Fruit fly (Drosophila melanogaster) whole organism, embryonic: ENCODE results near the gene CG31102.

ENCODE experiments used
- Adf1 ChIP-seq: fragments of 200-800 bp; sonication (Bioruptor generic); IDR thresholded peaks from 2 replicates; pipeline ENCODE4 v1.3.6; 2022; ENCODE audit warnings: missing biosample characterization, missing genetic modification characterization
- B-H1 ChIP-seq: fragments of 200-800 bp; sonication (Bioruptor generic); IDR thresholded peaks from 3 replicates; pipeline ENCODE4 v1.3.6; 2022; ENCODE audit warnings: missing biosample characterization, missing genetic modification characterization
- C15 ChIP-seq: fragments of 200-800 bp; sonication (Bioruptor generic); IDR thresholded peaks from 3 replicates; pipeline ENCODE4 v1.3.6; 2022; ENCODE audit warnings: missing biosample characterization, missing genetic modification characterization
- CG10462 ChIP-seq: fragments of 200-800 bp; sonication (Bioruptor generic); optimal IDR thresholded peaks from 2 replicates; lab custom pipeline; 2016; ENCODE audit warnings: missing biosample characterization, missing genetic modification characterization
- CG10959 ChIP-seq: fragments of 200-800 bp; sonication (Bioruptor generic); IDR thresholded peaks from 2 replicates; pipeline ENCODE4 v1.3.6; 2022; ENCODE audit warnings: missing biosample characterization, missing genetic modification characterization
- CG11456 ChIP-seq: fragments of 200-800 bp; sonication (Bioruptor generic); IDR thresholded peaks from 3 replicates; pipeline ENCODE4 v1.3.6; 2022; ENCODE audit warnings: missing biosample characterization, missing genetic modification characterization
- CG12104 ChIP-seq: fragments of 200-800 bp; sonication (Bioruptor generic); optimal IDR thresholded peaks from 3 replicates; lab custom pipeline; 2016; ENCODE audit warnings: missing biosample characterization, missing genetic modification characterization
- CG12769 ChIP-seq: fragments of 200-800 bp; sonication (Bioruptor generic); optimal IDR thresholded peaks from 2 replicates; lab custom pipeline; 2019; ENCODE audit warnings: missing biosample characterization, mild to moderate bottlenecking, missing genetic modification characterization, moderate library complexity
- CG12942 ChIP-seq: fragments of 200-800 bp; sonication (Bioruptor generic); optimal IDR thresholded peaks from 3 replicates; lab custom pipeline; 2016; ENCODE audit warnings: missing biosample characterization, missing genetic modification characterization
- CG13424 ChIP-seq: fragments of 200-800 bp; sonication (Bioruptor generic); optimal IDR thresholded peaks from 2 replicates; lab custom pipeline; 2019; ENCODE audit warnings: missing biosample characterization, mild to moderate bottlenecking, missing genetic modification characterization, moderate library complexity
- CG14860 ChIP-seq: fragments of 200-800 bp; sonication (Bioruptor generic); IDR thresholded peaks from 3 replicates; pipeline ENCODE4 v1.3.6; 2022; ENCODE audit warnings: missing biosample characterization, missing genetic modification characterization; ENCODE audit not compliant: partially characterized antibody
- CG1529 ChIP-seq: fragments of 200-800 bp; sonication (Bioruptor generic); optimal IDR thresholded peaks from 3 replicates; lab custom pipeline; 2018; ENCODE audit warnings: missing biosample characterization, missing genetic modification characterization
- CG17829 ChIP-seq: fragments of 200-800 bp; optimal IDR thresholded peaks from 2 replicates; lab custom pipeline; 2019; ENCODE audit warnings: missing biosample characterization, mild to moderate bottlenecking, missing genetic modification characterization, moderate library complexity
- CG1832 ChIP-seq: fragments of 200-800 bp; sonication (Bioruptor generic); optimal IDR thresholded peaks from 2 replicates; lab custom pipeline; 2017; ENCODE audit warnings: missing biosample characterization, mild to moderate bottlenecking, missing genetic modification characterization, inconsistent platforms
- CG3281 ChIP-seq: fragments of 200-800 bp; sonication (Bioruptor generic); optimal IDR thresholded peaks from 3 replicates; lab custom pipeline; 2017; ENCODE audit warnings: missing biosample characterization, mild to moderate bottlenecking, missing genetic modification characterization
- CG34224 ChIP-seq: fragments of 200-800 bp; sonication (Bioruptor generic); IDR thresholded peaks from 3 replicates; pipeline ENCODE4 v1.3.6; 2022; ENCODE audit warnings: missing biosample characterization, missing genetic modification characterization; ENCODE audit not compliant: partially characterized antibody
- CG42726 ChIP-seq: fragments of 200-800 bp; sonication (Bioruptor generic); IDR thresholded peaks from 2 replicates; pipeline ENCODE4 v1.3.6; 2022; ENCODE audit warnings: missing biosample characterization, missing genetic modification characterization; ENCODE audit not compliant: partially characterized antibody
- CG4707 ChIP-seq: fragments of 200-800 bp; sonication (Bioruptor generic); optimal IDR thresholded peaks from 2 replicates; lab custom pipeline; 2018; ENCODE audit warnings: missing biosample characterization, mild to moderate bottlenecking, missing genetic modification characterization, moderate library complexity
- CG6254 ChIP-seq: fragments of 200-800 bp; sonication (Bioruptor generic); optimal IDR thresholded peaks from 3 replicates; lab custom pipeline; 2017; ENCODE audit warnings: mild to moderate bottlenecking, missing biosample characterization, missing genetic modification reagents, missing genetic modification characterization
- CG8359 ChIP-seq: fragments of 200-800 bp; sonication (Bioruptor generic); optimal IDR thresholded peaks from 2 replicates; lab custom pipeline; 2017; ENCODE audit warnings: missing biosample characterization, mild to moderate bottlenecking, missing genetic modification characterization, borderline replicate concordance
- CG8944 ChIP-seq: fragments of 200-800 bp; sonication (Bioruptor generic); optimal IDR thresholded peaks from 3 replicates; lab custom pipeline; 2016; ENCODE audit warnings: missing biosample characterization, missing genetic modification characterization
- CHES-1-like ChIP-seq: fragments of 200-800 bp; sonication (Bioruptor generic); optimal IDR thresholded peaks from 2 replicates; lab custom pipeline; 2016; ENCODE audit warnings: missing biosample characterization, missing genetic modification characterization
- Camta ChIP-seq: fragments of 200-800 bp; sonication (Bioruptor generic); optimal IDR thresholded peaks from 2 replicates; lab custom pipeline; 2016; ENCODE audit warnings: missing biosample characterization, missing genetic modification characterization
- HLH3B ChIP-seq: fragments of 200-800 bp; sonication (Bioruptor generic); IDR thresholded peaks from 2 replicates; pipeline ENCODE4 v1.3.6; 2022; ENCODE audit warnings: missing biosample characterization, missing genetic modification characterization
- Hand ChIP-seq: fragments of 200-800 bp; sonication (Bioruptor generic); optimal IDR thresholded peaks from 2 replicates; lab custom pipeline; 2017; ENCODE audit warnings: mild to moderate bottlenecking, missing biosample characterization, missing genetic modification reagents, missing genetic modification characterization
- Hr3 ChIP-seq: fragments of 200-800 bp; sonication (Bioruptor generic); optimal IDR thresholded peaks from 3 replicates; lab custom pipeline; 2016; ENCODE audit warnings: missing biosample characterization, missing genetic modification characterization
- Nf-YC ChIP-seq: fragments of 200-800 bp; optimal IDR thresholded peaks from 3 replicates; lab custom pipeline; 2019; ENCODE audit warnings: missing biosample characterization, mild to moderate bottlenecking, missing genetic modification characterization, moderate library complexity
- Optix ChIP-seq: fragments of 200-800 bp; sonication (Bioruptor generic); IDR thresholded peaks from 3 replicates; pipeline ENCODE4 v1.3.6; 2022; ENCODE audit warnings: missing biosample characterization, missing genetic modification characterization
- Ptx1 ChIP-seq: fragments of 200-800 bp; sonication (Bioruptor generic); IDR thresholded peaks from 2 replicates; pipeline ENCODE4 v1.3.6; 2022; ENCODE audit warnings: missing biosample characterization, missing genetic modification characterization
- Sox100B ChIP-seq: fragments of 200-800 bp; sonication (Bioruptor generic); optimal IDR thresholded peaks from 3 replicates; lab custom pipeline; 2018; ENCODE audit warnings: missing biosample characterization, mild to moderate bottlenecking, missing genetic modification characterization
- Spps ChIP-seq: fragments of 200-800 bp; sonication (Bioruptor generic); optimal IDR thresholded peaks from 2 replicates; lab custom pipeline; 2018; ENCODE audit warnings: missing biosample characterization, mild to moderate bottlenecking, missing genetic modification characterization
- TFAM ChIP-seq: fragments of 200-800 bp; sonication (Bioruptor generic); optimal IDR thresholded peaks from 2 replicates; lab custom pipeline; 2017; ENCODE audit warnings: missing biosample characterization, missing genetic modification characterization, inconsistent platforms
- YL-1 ChIP-seq: fragments of 200-800 bp; sonication (Bioruptor generic); optimal IDR thresholded peaks from 3 replicates; lab custom pipeline; 2017; ENCODE audit warnings: missing biosample characterization, mild to moderate bottlenecking, missing genetic modification characterization
- ase ChIP-seq: fragments of 200-800 bp; sonication (Bioruptor generic); IDR thresholded peaks from 3 replicates; pipeline ENCODE4 v1.3.6; 2022; ENCODE audit warnings: missing biosample characterization, missing genetic modification characterization
- bcd ChIP-seq: fragments of 200-800 bp; sonication (Bioruptor generic); optimal IDR thresholded peaks from 2 replicates; lab custom pipeline; 2017; ENCODE audit warnings: missing biosample characterization, mild to moderate bottlenecking, missing genetic modification characterization
- chif ChIP-seq, 2 experiments: fragments of 200-800 bp; sonication (Bioruptor generic); optimal IDR thresholded peaks; 3 replicates each; lab custom pipeline; 2016; ENCODE audit warnings: missing biosample characterization in 2 of 2, missing genetic modification characterization in 2 of 2
- dm ChIP-seq: fragments of 200-800 bp; sonication (Bioruptor generic); optimal IDR thresholded peaks from 3 replicates; lab custom pipeline; 2016; ENCODE audit warnings: missing biosample characterization, missing genetic modification characterization
- dpn ChIP-seq, 2 experiments: fragments of 200-800 bp; sonication (Bioruptor generic); optimal IDR thresholded peaks; 3 replicates each; lab custom pipeline; 2016; ENCODE audit warnings: missing biosample characterization in 2 of 2, missing genetic modification characterization in 2 of 2
- emc ChIP-seq: fragments of 200-800 bp; sonication (Bioruptor generic); optimal IDR thresholded peaks from 2 replicates; lab custom pipeline; 2016; ENCODE audit warnings: missing biosample characterization, missing genetic modification characterization
- her ChIP-seq: fragments of 200-800 bp; sonication (Bioruptor generic); optimal IDR thresholded peaks from 2 replicates; lab custom pipeline; 2016; ENCODE audit warnings: missing biosample characterization, missing genetic modification characterization
- jing ChIP-seq: fragments of 200-800 bp; sonication (Bioruptor generic); optimal IDR thresholded peaks from 2 replicates; lab custom pipeline; 2018; ENCODE audit warnings: missing biosample characterization, mild to moderate bottlenecking, missing genetic modification characterization
- jumu ChIP-seq: fragments of 200-800 bp; sonication (Bioruptor generic); optimal IDR thresholded peaks from 3 replicates; lab custom pipeline; 2016; ENCODE audit warnings: missing biosample characterization, missing genetic modification characterization
- kay ChIP-seq: fragments of 200-800 bp; sonication (Bioruptor generic); optimal IDR thresholded peaks from 2 replicates; lab custom pipeline; 2016; ENCODE audit warnings: missing biosample characterization, missing genetic modification characterization
- lbe ChIP-seq: fragments of 200-800 bp; sonication (Bioruptor generic); optimal IDR thresholded peaks from 2 replicates; lab custom pipeline; 2016; ENCODE audit warnings: missing biosample characterization, mild to moderate bottlenecking, missing genetic modification characterization
- pho ChIP-seq: fragments of 200-800 bp; sonication (Bioruptor generic); optimal IDR thresholded peaks from 2 replicates; lab custom pipeline; 2016; ENCODE audit warnings: missing biosample characterization, missing genetic modification characterization
- scrt ChIP-seq: fragments of 200-800 bp; sonication (Bioruptor generic); optimal IDR thresholded peaks from 2 replicates; lab custom pipeline; 2018; ENCODE audit warnings: missing biosample characterization, mild to moderate bottlenecking, missing genetic modification characterization, moderate library complexity
- sr ChIP-seq: fragments of 200-800 bp; sonication (Bioruptor generic); IDR thresholded peaks from 3 replicates; pipeline ENCODE4 v1.3.6; 2022; ENCODE audit warnings: missing biosample characterization, missing genetic modification characterization
- tx ChIP-seq: fragments of 200-800 bp; sonication (Bioruptor generic); optimal IDR thresholded peaks from 2 replicates; lab custom pipeline; 2016; ENCODE audit warnings: missing biosample characterization, missing genetic modification characterization
- wek ChIP-seq: fragments of 200-800 bp; sonication (Bioruptor generic); optimal IDR thresholded peaks from 3 replicates; lab custom pipeline; 2018; ENCODE audit warnings: missing biosample characterization, mild to moderate bottlenecking, missing genetic modification characterization, moderate library complexity

CG31102 gene

DNA sequence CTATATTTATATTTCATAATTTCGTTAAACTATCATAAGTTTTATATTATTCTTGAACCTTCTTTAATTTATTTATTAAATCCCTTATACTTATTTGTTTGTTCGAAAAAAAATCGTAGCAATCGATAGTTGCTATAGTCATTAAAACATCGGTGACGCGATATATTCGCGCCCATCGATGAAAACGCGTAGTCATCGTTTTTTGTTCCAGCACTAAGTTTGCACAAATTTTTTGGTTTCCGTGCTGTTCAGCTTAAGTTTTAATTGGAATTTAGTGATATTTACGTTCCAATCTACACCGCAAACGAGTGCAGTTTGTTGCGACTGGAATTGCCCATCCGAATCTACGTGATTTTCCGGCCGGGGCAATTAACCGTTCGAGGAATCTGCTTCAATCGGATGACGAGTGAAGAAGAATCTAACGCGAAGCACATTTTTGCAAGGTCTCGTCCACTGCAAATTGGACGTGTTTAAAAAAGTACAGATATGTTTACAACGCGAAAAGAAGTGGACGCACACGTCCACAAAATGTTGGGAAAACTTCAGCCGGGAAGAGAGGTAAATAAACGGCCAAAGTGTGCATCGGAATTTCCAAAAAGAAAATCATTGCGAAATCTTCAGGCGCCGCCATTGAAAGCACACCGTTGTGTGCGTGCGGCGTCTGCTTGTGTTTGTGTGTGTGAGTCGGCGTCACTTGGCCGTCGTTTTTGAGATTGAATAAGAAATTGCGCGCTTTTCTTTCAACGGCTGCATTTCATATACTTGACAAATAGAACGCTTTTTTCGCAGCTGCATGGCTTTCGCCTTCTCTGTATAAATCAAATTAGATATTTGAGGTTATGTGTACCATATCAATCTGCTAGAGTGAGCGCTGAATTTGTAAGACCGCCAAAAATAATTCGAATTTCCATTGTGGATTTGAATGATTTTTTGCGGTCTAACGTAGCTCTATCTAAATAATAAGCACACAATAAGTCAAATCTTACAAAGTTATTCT lies 46.0 kb downstream of the CG31102 start, which contains the start of gene Nup358:
Gene Nup358 (plus strand): TSS at position 204 of the 997 bp plus-strand sequence.
- no peak for TF ChIP-seq CG12942 (GFP tag; lab: Kevin White, UChicago)
- no peak for TF ChIP-seq chif (GFP tag; optimal IDR thresholded peaks at IDR 0.05; lab: Kevin White, UChicago)
- TF ChIP-seq CG42726 (GFP tag; lab: Robert Waterston, UW): peak; percentile 99
- TF ChIP-seq wek (GFP tag; lab: Kevin White, UChicago): no peak
- TF ChIP-seq bcd (GFP tag; lab: Kevin White, UChicago): no peak
- TF ChIP-seq Ptx1 (GFP tag; lab: Robert Waterston, UW): no peak
- TF ChIP-seq CG3281 (GFP tag; lab: Kevin White, UChicago): no peak
- no peak for TF ChIP-seq CG10959 (GFP tag; lab: Robert Waterston, UW)
- TF ChIP-seq lbe (GFP tag; lab: Kevin White, UChicago): no peak
- no peak for TF ChIP-seq tx (GFP tag; lab: Kevin White, UChicago)
- no peak for TF ChIP-seq B-H1 (GFP tag; lab: Robert Waterston, UW)
- no peak for TF ChIP-seq CG13424 (tag; lab: Kevin White, UChicago)
- TF ChIP-seq Camta (GFP tag; lab: Kevin White, UChicago): no peak
- peak; percentile 98 for TF ChIP-seq CG34224
- TF ChIP-seq emc (GFP tag; lab: Kevin White, UChicago): no peak
- TF ChIP-seq CG1832: no peak
- no peak for TF ChIP-seq ase
- TF ChIP-seq dm: peak; percentile 21
- no peak for TF ChIP-seq Hr3 (GFP tag; lab: Kevin White, UChicago)
- no peak for TF ChIP-seq CHES-1-like (GFP tag; lab: Kevin White, UChicago)
- TF ChIP-seq jing: no peak
- TF ChIP-seq CG1529 (GFP tag; lab: Kevin White, UChicago): no peak
- TF ChIP-seq her (GFP tag; lab: Kevin White, UChicago): no peak
- TF ChIP-seq CG14860 (GFP tag; lab: Robert Waterston, UW): peak; percentile 98
- TF ChIP-seq kay (GFP tag; lab: Kevin White, UChicago): no peak
- TF ChIP-seq CG11456 (GFP tag; lab: Robert Waterston, UW): no peak
- peak; percentile 35 for TF ChIP-seq CG17829 (tag; lab: Kevin White, UChicago)
- TF ChIP-seq Nf-YC (tag; lab: Kevin White, UChicago): peak; percentile 11
- no peak for TF ChIP-seq CG10462 (GFP tag; lab: Kevin White, UChicago)
- TF ChIP-seq Hand (GFP tag; lab: Kevin White, UChicago): no peak
- TF ChIP-seq CG12104 (GFP tag; lab: Kevin White, UChicago): no peak
- TF ChIP-seq TFAM (GFP tag; lab: Kevin White, UChicago): no peak
- TF ChIP-seq C15 (GFP tag; lab: Robert Waterston, UW): no peak
- TF ChIP-seq YL-1 (GFP tag; lab: Kevin White, UChicago): peak; percentile 34
- no peak for TF ChIP-seq CG12769 (tag; lab: Kevin White, UChicago)
- TF ChIP-seq CG4707 (GFP tag; lab: Kevin White, UChicago): no peak
- TF ChIP-seq CG6254: no peak
- TF ChIP-seq CG8944 (GFP tag; lab: Kevin White, UChicago): no peak
- TF ChIP-seq pho (GFP tag; lab: Kevin White, UChicago): peak; percentile 5
- no peak for TF ChIP-seq dpn (GFP tag; optimal IDR thresholded peaks at IDR 0.05; lab: Kevin White, UChicago)
- no peak for TF ChIP-seq scrt (GFP tag; lab: Kevin White, UChicago)
- TF ChIP-seq Spps (tag; lab: Kevin White, UChicago): no peak
- no peak for TF ChIP-seq Sox100B (GFP tag; lab: Kevin White, UChicago)
- TF ChIP-seq jumu (GFP tag; lab: Kevin White, UChicago): no peak
- no peak for TF ChIP-seq HLH3B (GFP tag; lab: Robert Waterston, UW)
- peak; percentile 5; the same call in 1 of the 2 replicates for TF ChIP-seq Adf1
- no peak for TF ChIP-seq sr (GFP tag; lab: Robert Waterston, UW)
- TF ChIP-seq CG8359 (GFP tag; lab: Kevin White, UChicago): no peak
- no peak for TF ChIP-seq Optix (GFP tag; lab: Robert Waterston, UW)
